Worm (Caenorhabditis elegans) whole organism, early embryonic: ENCODE measurements around the gene C36E8.4.

Source experiments
- B0310.2 ChIP-seq: sonication (generic microtip); optimal IDR thresholded peaks from 2 replicates; lab custom pipeline; 2016; ENCODE audit warnings: mild to moderate bottlenecking, missing genetic modification characterization, missing compliant biosample characterization
- ceh-13 ChIP-seq: fragments of 200-800 bp; sonication (Bioruptor generic); optimal IDR thresholded peaks from 2 replicates; lab custom pipeline; 2018; ENCODE audit warnings: mild to moderate bottlenecking, missing genetic modification characterization, missing compliant biosample characterization
- ceh-36 ChIP-seq: sonication (generic microtip); optimal IDR thresholded peaks from 2 replicates; lab custom pipeline; 2016; ENCODE audit warnings: missing genetic modification characterization, inconsistent platforms, missing compliant biosample characterization
- flt-1 ChIP-seq: fragments of 200-800 bp; sonication (Bioruptor generic); IDR thresholded peaks from 2 replicates; pipeline ENCODE4 v1.3.6; 2022; ENCODE audit warnings: missing genetic modification characterization, missing compliant biosample characterization
- hmbx-1 ChIP-seq: sonication (generic microtip); optimal IDR thresholded peaks from 2 replicates; lab custom pipeline; 2016; ENCODE audit warnings: mild to moderate bottlenecking, missing genetic modification characterization, missing compliant biosample characterization

ce11 chrIII:4012036-4012435 is at the start of gene C36E8.4:
- TF ChIP-seq hmbx-1 (tag; lab: Kevin White, UChicago): no peak
- no peak for TF ChIP-seq B0310.2
- no peak for TF ChIP-seq ceh-13 (GFP tag; lab: Kevin White, UChicago)
- TF ChIP-seq ceh-36 (tag; lab: Kevin White, UChicago): no peak
- no peak for TF ChIP-seq flt-1 (GFP tag; lab: Robert Waterston, UW)
